Fruit fly (Drosophila melanogaster) S2 (cell line): Measurements from ENCODE around the gene CG14883.

Experiments
- CG8478 ChIP-seq: fragments of >200 bp; optimal IDR thresholded peaks from 2 replicates; lab custom pipeline; 2018
- CTCF ChIP-seq, 2 experiments: fragments of >200 bp; optimal IDR thresholded peaks; 2 replicates each; lab custom pipeline; 2018

- TF ChIP-seq CTCF (optimal IDR thresholded peaks at IDR 0.05; lab: Kevin White, UChicago) (no peak), CG8478 (lab: Kevin White, UChicago) (no peak)
Observed at dm6 chr3R:16436374-16437037, 19.3 kb upstream of the CG14883 start, which contains the start of gene mRpS33.
